Fruit fly (Drosophila melanogaster) whole organism, wandering third instar larva: ENCODE measurements around the gene CG10035.

Experiments
- Abd-B ChIP-seq: fragments of >200 bp; optimal IDR thresholded peaks from 2 replicates; lab custom pipeline; 2017; ENCODE audit warnings: missing biosample characterization, missing genetic modification characterization
- CG32264 ChIP-seq: fragments of 200-800 bp; sonication (Bioruptor generic); optimal IDR thresholded peaks from 2 replicates; lab custom pipeline; 2016; ENCODE audit warnings: missing biosample characterization, missing genetic modification characterization
- CG9705 ChIP-seq: fragments of 200-800 bp; sonication (Bioruptor generic); optimal IDR thresholded peaks from 2 replicates; lab custom pipeline; 2018; ENCODE audit warnings: missing biosample characterization, mild to moderate bottlenecking, missing genetic modification characterization
- CrebA ChIP-seq: fragments of 200-800 bp; sonication (Bioruptor generic); optimal IDR thresholded peaks from 2 replicates; lab custom pipeline; 2016; ENCODE audit warnings: missing biosample characterization, mild to moderate bottlenecking, missing genetic modification characterization, borderline replicate concordance
- Dif ChIP-seq: fragments of 200-275, 200-300 bp; sonication (Bioruptor generic); optimal IDR thresholded peaks from 2 replicates; lab custom pipeline; 2018; ENCODE audit warnings: missing biosample characterization, missing genetic modification characterization; ENCODE audit not compliant: partially characterized antibody
- GATAd ChIP-seq: sonication (Bioruptor generic); optimal IDR thresholded peaks from 2 replicates; lab custom pipeline; 2016; ENCODE audit warnings: missing biosample characterization, missing genetic modification characterization
- HLH106 ChIP-seq: fragments of 200-800 bp; optimal IDR thresholded peaks from 3 replicates; lab custom pipeline; 2019; ENCODE audit warnings: missing biosample characterization, mild to moderate bottlenecking, missing genetic modification characterization, moderate library complexity
- Hnf4 ChIP-seq: fragments of 200-800 bp; sonication (Bioruptor generic); optimal IDR thresholded peaks from 2 replicates; lab custom pipeline; 2016; ENCODE audit warnings: missing biosample characterization, mild to moderate bottlenecking, missing genetic modification characterization
- Hr78 ChIP-seq: fragments of >200 bp; optimal IDR thresholded peaks from 2 replicates; lab custom pipeline; 2017; ENCODE audit warnings: missing biosample characterization, missing genetic modification characterization
- Hr83 ChIP-seq: fragments of 200-300 bp; sonication (Bioruptor generic); optimal IDR thresholded peaks from 2 replicates; lab custom pipeline; 2016; ENCODE audit warnings: missing biosample characterization, mild to moderate bottlenecking, missing genetic modification characterization, moderate library complexity; ENCODE audit not compliant: poor library complexity, severe bottlenecking
- Jra ChIP-seq: sonication (Bioruptor generic); optimal IDR thresholded peaks from 2 replicates; lab custom pipeline; 2016; ENCODE audit warnings: missing biosample characterization, missing genetic modification characterization
- Myc ChIP-seq: fragments of >200 bp; optimal IDR thresholded peaks from 2 replicates; lab custom pipeline; 2017
- N ChIP-seq: fragments of >200 bp; optimal IDR thresholded peaks from 2 replicates; lab custom pipeline; 2018; ENCODE audit warnings: missing biosample characterization, missing external identifiers, missing genetic modification characterization
- OdsH ChIP-seq: fragments of 200-800 bp; sonication (Bioruptor generic); optimal IDR thresholded peaks from 2 replicates; lab custom pipeline; 2016; ENCODE audit warnings: missing biosample characterization, mild to moderate bottlenecking, missing genetic modification characterization
- Rel ChIP-seq, 2 experiments: fragments of 200-800 bp; sonication (Bioruptor generic) in 1 of 2; optimal IDR thresholded peaks; 2 replicates in 1 of 2; 3 replicates in 1 of 2; lab custom pipeline; 2016 to 2019; ENCODE audit warnings: mild to moderate bottlenecking in 2 of 2, missing biosample characterization in 2 of 2, missing genetic modification characterization in 2 of 2, moderate library complexity in 1 of 2
- Sp1 ChIP-seq: fragments of 200-800 bp; sonication (Bioruptor generic); optimal IDR thresholded peaks from 3 replicates; lab custom pipeline; 2019; ENCODE audit warnings: missing biosample characterization, mild to moderate bottlenecking, missing genetic modification characterization, moderate library complexity
- Vsx2 ChIP-seq: fragments of 200-300, 225-300 bp; sonication (Bioruptor generic); optimal IDR thresholded peaks from 2 replicates; lab custom pipeline; 2018; ENCODE audit warnings: missing biosample characterization, missing genetic modification characterization; ENCODE audit not compliant: partially characterized antibody
- br ChIP-seq: fragments of 200-800 bp; sonication (Bioruptor generic); optimal IDR thresholded peaks from 2 replicates; lab custom pipeline; 2016; ENCODE audit warnings: missing biosample characterization, missing genetic modification characterization
- brk ChIP-seq: fragments of 200-800 bp; sonication (Bioruptor generic); optimal IDR thresholded peaks from 2 replicates; lab custom pipeline; 2016; ENCODE audit warnings: missing biosample characterization, mild to moderate bottlenecking, missing genetic modification characterization
- dl ChIP-seq, 2 experiments: fragments of 175-275, 200-275 bp in 1 of 2; fragments of 200-275 bp in 1 of 2; sonication (Bioruptor generic); optimal IDR thresholded peaks; lab custom pipeline; 2018; ENCODE audit warnings: mild to moderate bottlenecking in 2 of 2, missing biosample characterization in 2 of 2, missing genetic modification characterization in 2 of 2, moderate library complexity in 2 of 2; ENCODE audit not compliant: partially characterized antibody in 2 of 2, insufficient read depth in 1 of 2
- dsf ChIP-seq: sonication (Bioruptor generic); optimal IDR thresholded peaks from 2 replicates; lab custom pipeline; 2016; ENCODE audit warnings: missing biosample characterization, missing genetic modification characterization, borderline replicate concordance
- ey ChIP-seq: fragments of 200-800 bp; sonication (Bioruptor generic); optimal IDR thresholded peaks from 2 replicates; lab custom pipeline; 2016; ENCODE audit warnings: missing biosample characterization, missing genetic modification characterization
- fru ChIP-seq: fragments of 200-800 bp; sonication (Bioruptor generic); optimal IDR thresholded peaks from 3 replicates; lab custom pipeline; 2016; ENCODE audit warnings: missing biosample characterization, mild to moderate bottlenecking, missing genetic modification characterization
- h ChIP-seq: fragments of 200-800 bp; sonication (Bioruptor generic); optimal IDR thresholded peaks from 3 replicates; lab custom pipeline; 2016; ENCODE audit warnings: missing biosample characterization, mild to moderate bottlenecking, missing genetic modification characterization
- jim ChIP-seq: fragments of 175-275, 200-325 bp; sonication (Bioruptor generic); optimal IDR thresholded peaks from 2 replicates; lab custom pipeline; 2016; ENCODE audit warnings: missing biosample characterization, mild to moderate bottlenecking, missing genetic modification characterization
- lola ChIP-seq: fragments of >200 bp; optimal IDR thresholded peaks from 2 replicates; lab custom pipeline; 2017; ENCODE audit warnings: missing biosample characterization, missing genetic modification characterization
- pan ChIP-seq: fragments of >200 bp; optimal IDR thresholded peaks from 2 replicates; lab custom pipeline; 2017
- psq ChIP-seq: fragments of 200-800 bp; sonication (Bioruptor generic); optimal IDR thresholded peaks from 3 replicates; lab custom pipeline; 2017; ENCODE audit warnings: missing biosample characterization, mild to moderate bottlenecking, missing genetic modification characterization, moderate library complexity
- rgr ChIP-seq: fragments of 200-800 bp; sonication (Bioruptor generic); optimal IDR thresholded peaks from 3 replicates; lab custom pipeline; 2016; ENCODE audit warnings: missing biosample characterization, mild to moderate bottlenecking, missing genetic modification characterization
- sv ChIP-seq: fragments of 200-800 bp; sonication (Bioruptor generic); optimal IDR thresholded peaks from 3 replicates; lab custom pipeline; 2016; ENCODE audit warnings: missing biosample characterization, missing genetic modification characterization
- tai ChIP-seq: sonication (Bioruptor generic); optimal IDR thresholded peaks from 2 replicates; lab custom pipeline; 2016; ENCODE audit warnings: missing biosample characterization, missing genetic modification characterization
- usp ChIP-seq: fragments of >200 bp; optimal IDR thresholded peaks from 2 replicates; lab custom pipeline; 2017; ENCODE audit warnings: missing biosample characterization, missing genetic modification characterization
- woc ChIP-seq: sonication (Bioruptor generic); optimal IDR thresholded peaks from 2 replicates; lab custom pipeline; 2016; ENCODE audit warnings: missing biosample characterization, mild to moderate bottlenecking, missing genetic modification characterization

Gene CG10035

DNA sequence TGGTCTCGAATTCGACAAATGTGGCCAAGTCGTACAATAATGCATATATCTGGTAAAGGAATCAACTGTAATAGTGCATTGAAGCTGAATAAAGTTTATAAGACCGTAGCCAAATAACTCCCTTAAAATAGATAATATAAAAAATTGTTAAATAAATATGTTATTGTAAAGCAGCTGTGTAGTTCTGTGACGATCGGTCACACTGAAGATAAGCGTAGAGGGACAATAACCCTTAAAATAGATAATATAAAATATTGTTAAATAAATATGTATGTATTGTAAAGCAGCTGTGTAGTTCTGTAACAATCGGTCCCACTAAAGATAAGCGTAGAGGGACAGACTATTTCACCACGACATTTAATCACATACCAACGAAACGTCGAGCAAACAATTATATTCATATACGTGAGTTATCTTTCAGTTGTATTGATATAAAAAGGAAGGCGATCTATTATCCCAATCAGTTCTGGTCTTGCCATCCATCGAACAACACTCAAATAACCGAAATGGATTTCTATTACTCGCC lies 7.2 kb downstream of the CG10035 start, which contains the start of gene GstD5:
TSS of gene GstD5 (plus strand) at position 476 of the 526 bp plus-strand sequence.
- TF ChIP-seq Hr83 (no peak), psq (GFP tag; lab: Kevin White, UChicago) (no peak), OdsH (GFP tag; lab: Kevin White, UChicago) (no peak), CG9705 (GFP tag; lab: Kevin White, UChicago) (no peak), fru (GFP tag; lab: Kevin White, UChicago) (no peak), ey (GFP tag; lab: Kevin White, UChicago) (no peak), Jra (GFP tag; lab: Kevin White, UChicago) (no peak), Hr78 (GFP tag; lab: Kevin White, UChicago) (no peak), br (GFP tag; lab: Kevin White, UChicago) (no peak), sv (GFP tag; lab: Kevin White, UChicago) (no peak), tai (GFP tag; lab: Kevin White, UChicago) (no peak), lola (GFP tag; lab: Kevin White, UChicago) (no peak), CG32264 (GFP tag; lab: Kevin White, UChicago) (no peak), pan (lab: Kevin White, UChicago) (no peak)

DNA sequence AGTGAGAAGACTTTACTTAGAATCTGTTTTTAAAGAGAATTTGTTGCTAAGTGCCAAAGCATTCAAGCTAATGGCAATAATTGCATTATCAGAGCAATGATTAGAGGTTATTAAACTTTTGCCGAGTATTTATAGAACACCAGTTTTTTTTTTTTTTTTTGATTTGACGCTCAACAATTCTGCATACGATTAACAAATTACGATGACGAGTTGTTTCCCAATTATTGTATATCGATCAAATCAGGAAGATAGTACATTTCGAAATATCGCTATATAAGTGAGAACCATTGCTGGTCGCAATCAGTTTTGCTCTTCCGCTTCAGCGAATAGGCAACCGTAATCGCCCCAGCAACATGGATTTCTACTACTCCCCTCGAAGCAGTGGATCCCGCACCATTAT lies 8.7 kb downstream of the CG10035 start, which contains the start of gene GstD4:
TSS of gene GstD4 (plus strand) at position 301 of the 400 bp plus-strand sequence.
- no peak for TF ChIP-seq jim (GFP tag; lab: Kevin White, UChicago)
- TF ChIP-seq Hnf4 (GFP tag; lab: Kevin White, UChicago): no peak
- no peak for TF ChIP-seq HLH106 (tag; lab: Kevin White, UChicago)
- no peak for TF ChIP-seq Vsx2 (GFP tag; lab: Kevin White, UChicago)
- no peak for TF ChIP-seq N (GFP tag; lab: Kevin White, UChicago)
- no peak for TF ChIP-seq GATAd (GFP tag; lab: Kevin White, UChicago)
- TF ChIP-seq br (GFP tag; lab: Kevin White, UChicago): no peak
- TF ChIP-seq usp (GFP tag; lab: Kevin White, UChicago): no peak
- TF ChIP-seq ey (GFP tag; lab: Kevin White, UChicago): no peak
- TF ChIP-seq CG9705 (GFP tag; lab: Kevin White, UChicago): no peak
- TF ChIP-seq lola (GFP tag; lab: Kevin White, UChicago): no peak
- TF ChIP-seq Abd-B (GFP tag; lab: Kevin White, UChicago): no peak
- no peak for TF ChIP-seq Sp1 (GFP tag; lab: Kevin White, UChicago)
- no peak for TF ChIP-seq brk (GFP tag; lab: Kevin White, UChicago)
- TF ChIP-seq h (GFP tag; lab: Kevin White, UChicago): no peak
- no peak for TF ChIP-seq woc (GFP tag; lab: Kevin White, UChicago)
- TF ChIP-seq dsf (GFP tag; lab: Kevin White, UChicago): no peak

DNA sequence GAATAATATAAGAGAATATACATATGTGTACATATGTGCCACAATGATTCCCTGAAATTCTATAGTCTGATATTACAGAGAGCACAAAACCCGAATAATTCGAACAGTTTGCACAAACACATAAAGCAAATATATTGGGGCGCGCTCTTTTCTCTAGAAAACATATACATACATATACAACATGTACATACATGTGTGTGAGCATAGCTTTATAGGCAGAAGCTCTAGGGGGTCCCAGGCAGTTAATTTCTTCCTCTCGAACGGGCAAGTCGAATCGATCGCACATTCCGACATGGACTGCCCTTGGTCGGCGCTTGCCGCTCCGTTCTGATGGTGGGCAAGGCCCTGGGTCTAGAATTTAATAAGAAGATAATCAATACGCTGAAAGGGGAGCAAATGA lies 9.7 kb downstream of the CG10035 start, which contains the start of gene GstD3:
TSS of gene GstD3 (plus strand) at position 269 of the 400 bp plus-strand sequence.
- TF ChIP-seq brk (GFP tag; lab: Kevin White, UChicago) (no peak), sv (GFP tag; lab: Kevin White, UChicago) (no peak), Hnf4 (GFP tag; lab: Kevin White, UChicago) (no peak), CrebA (GFP tag; lab: Kevin White, UChicago) (no peak), woc (GFP tag; lab: Kevin White, UChicago) (no peak), ey (GFP tag; lab: Kevin White, UChicago) (no peak), Rel (GFP tag; optimal IDR thresholded peaks at IDR 0.05; lab: Kevin White, UChicago) (no peak), Rel (tag; optimal IDR thresholded peaks at IDR 0.05; lab: Kevin White, UChicago) (no peak), dsf (GFP tag; lab: Kevin White, UChicago) (no peak), psq (GFP tag; lab: Kevin White, UChicago) (no peak), br (GFP tag; lab: Kevin White, UChicago) (no peak), h (GFP tag; lab: Kevin White, UChicago) (no peak), rgr (no peak)

DNA sequence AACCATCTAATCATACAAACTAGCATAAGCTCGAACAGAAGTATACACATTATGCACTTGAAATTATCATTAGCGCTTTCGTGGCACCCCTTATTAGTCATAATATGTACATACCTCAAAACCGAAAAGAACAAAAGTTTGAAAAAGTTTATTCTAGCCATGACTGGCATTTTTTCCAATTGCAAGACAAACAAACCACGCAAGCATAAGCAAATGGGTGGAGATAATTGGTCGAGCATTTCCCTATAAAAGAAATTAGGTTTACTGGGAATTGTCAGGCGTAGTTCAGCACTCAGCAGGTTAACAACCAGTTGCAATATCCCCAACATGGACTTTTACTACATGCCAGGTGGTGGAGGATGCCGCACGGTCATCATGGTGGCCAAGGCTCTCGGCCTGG lies 10.8 kb downstream of the CG10035 start, which contains the start of gene GstD2:
TSS of gene GstD2 (plus strand) at position 301 of the 400 bp plus-strand sequence.
- TF ChIP-seq Hr78 (GFP tag; lab: Kevin White, UChicago): no peak
- TF ChIP-seq HLH106 (tag; lab: Kevin White, UChicago): no peak
- no peak for TF ChIP-seq lola (GFP tag; lab: Kevin White, UChicago)
- TF ChIP-seq h (GFP tag; lab: Kevin White, UChicago): no peak
- no peak for TF ChIP-seq N (GFP tag; lab: Kevin White, UChicago)
- TF ChIP-seq woc (GFP tag; lab: Kevin White, UChicago): no peak
- no peak for TF ChIP-seq tai (GFP tag; lab: Kevin White, UChicago)
- TF ChIP-seq ey (GFP tag; lab: Kevin White, UChicago): no peak
- no peak for TF ChIP-seq br (GFP tag; lab: Kevin White, UChicago)
- TF ChIP-seq Jra (GFP tag; lab: Kevin White, UChicago): no peak
- TF ChIP-seq jim (GFP tag; lab: Kevin White, UChicago): no peak
- no peak for TF ChIP-seq psq (GFP tag; lab: Kevin White, UChicago)
- no peak for TF ChIP-seq dl (GFP tag; optimal IDR thresholded peaks at IDR 0.05; lab: Kevin White, UChicago; ENCODE audit: insufficient read depth in 1 of 2, partially characterized antibody in 2 of 2)
- no peak for TF ChIP-seq Dif (GFP tag; lab: Kevin White, UChicago)
- no peak for TF ChIP-seq Sp1 (GFP tag; lab: Kevin White, UChicago)
- TF ChIP-seq CG32264 (GFP tag; lab: Kevin White, UChicago): no peak
- no peak for TF ChIP-seq Myc (lab: Kevin White, UChicago)
- no peak for TF ChIP-seq fru (GFP tag; lab: Kevin White, UChicago)
